Fruit fly (Drosophila melanogaster) Kc167 (cell line): ENCODE results near the gene CG4009.

Source experiments
- Sin3A ChIP-seq: fragments of >200 bp; optimal IDR thresholded peaks from 2 replicates; lab custom pipeline; 2018; ENCODE audit warnings: missing external identifiers
- ttk ChIP-seq: sonication (Bioruptor generic); optimal IDR thresholded peaks from 2 replicates; lab custom pipeline; 2017; ENCODE audit warnings: missing external identifiers

DNA sequence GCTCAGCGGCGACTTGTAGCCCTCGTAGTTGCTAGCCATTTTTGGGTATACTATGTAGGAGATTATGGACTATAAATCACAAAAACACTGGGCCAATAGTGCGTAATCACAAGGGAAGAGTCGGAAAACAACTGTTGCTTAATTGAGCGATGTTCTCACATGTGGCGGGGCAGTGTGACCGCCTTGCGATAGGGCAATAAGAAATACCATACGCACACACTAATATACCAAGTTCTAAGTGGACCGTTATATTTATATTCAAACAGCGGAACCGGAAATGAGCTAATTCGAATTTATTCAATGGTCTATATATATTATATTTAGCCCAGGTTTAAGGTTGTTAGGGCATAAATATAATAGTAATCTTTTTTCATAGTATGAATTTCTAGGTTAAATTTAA, 14.9 kb downstream of the CG4009 start, which contains the start of gene Adsl:
- no peak for TF ChIP-seq ttk
- TF ChIP-seq Sin3A (lab: Kevin White, UChicago): no peak
